Fruit fly (Drosophila melanogaster): ENCODE data around the gene HP5.

DNA sequence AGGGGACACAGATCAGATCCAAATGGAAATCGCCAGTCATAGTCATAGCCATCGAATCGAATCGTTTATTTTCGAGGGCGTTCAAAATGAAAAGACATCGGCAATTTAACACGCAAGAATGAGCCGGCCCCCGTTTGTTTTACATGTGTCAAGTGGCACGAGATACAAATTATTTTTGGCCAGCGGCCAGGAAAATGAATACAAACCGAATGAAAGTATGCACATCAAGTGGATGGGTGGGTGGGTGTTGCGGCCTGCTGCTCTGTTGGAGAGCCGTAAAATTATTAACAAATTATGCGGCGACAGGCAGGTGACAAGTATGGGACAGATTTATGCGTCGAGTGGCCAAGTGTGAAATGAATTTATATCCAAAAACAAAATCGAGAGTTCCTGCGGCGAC, 9.5 kb downstream of the HP5 start:
- TF ChIP-seq psq (optimal IDR thresholded peaks at IDR 0.05) (no peak), CG8478 (optimal IDR thresholded peaks at IDR 0.05) (no peak), usp (GFP tag; optimal IDR thresholded peaks at IDR 0.05) (no peak)
